Fruit fly (Drosophila melanogaster): ENCODE data around the gene nSyb.

Gene nSyb

DNA sequence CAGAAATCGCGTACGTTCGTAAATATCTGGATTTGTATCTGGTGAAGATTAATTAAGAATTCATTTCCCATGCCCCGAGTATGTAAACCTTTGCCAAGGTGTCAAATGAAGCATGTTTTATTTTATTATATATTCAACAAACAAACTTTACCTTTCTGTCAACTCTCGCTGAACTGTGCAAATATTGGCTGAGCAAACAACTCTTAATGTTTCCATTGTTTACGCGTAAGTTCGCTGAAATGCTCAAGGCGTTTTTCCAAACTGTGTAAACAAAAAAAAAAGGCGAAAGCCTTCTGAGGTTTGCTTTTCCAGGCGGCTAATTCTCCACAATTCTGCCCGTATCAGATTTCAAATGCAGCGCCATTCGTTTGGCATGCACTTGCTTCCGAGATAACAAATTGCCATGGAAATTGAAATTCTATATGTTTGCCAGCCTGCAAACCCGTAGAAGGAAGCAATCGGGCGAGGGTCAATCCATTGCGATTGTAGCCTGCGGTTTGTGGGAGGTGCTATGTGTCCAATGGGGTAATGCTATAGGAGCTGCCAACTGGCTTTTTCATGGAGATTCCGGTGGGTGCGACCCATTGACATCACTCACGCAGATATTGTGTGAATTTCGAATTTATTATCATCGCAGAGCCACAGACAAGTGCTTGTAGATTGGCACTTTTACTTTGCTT is 45.7 kb downstream of the nSyb start (continued):
- TF ChIP-seq CG13287 (GFP tag; IDR thresholded peaks at IDR 0.05; ENCODE audit: partially characterized antibody), result no peak
- TF ChIP-seq eve (GFP tag; optimal IDR thresholded peaks at IDR 0.05), result no peak
- no peak for TF ChIP-seq Sry-β (GFP tag; optimal IDR thresholded peaks at IDR 0.05)
- peak; percentile 80 for TF ChIP-seq CG12659 (GFP tag; optimal IDR thresholded peaks at IDR 0.05)
- TF ChIP-seq stwl (tag; optimal IDR thresholded peaks at IDR 0.05), result no peak
- no peak for TF ChIP-seq CG6272 (GFP tag; IDR thresholded peaks at IDR 0.05)
- TF ChIP-seq shn (GFP tag; optimal IDR thresholded peaks at IDR 0.05), result no peak
- TF ChIP-seq fd3F (GFP tag; optimal IDR thresholded peaks at IDR 0.05), result peak; percentile 75
- no peak for TF ChIP-seq trh (GFP tag; optimal IDR thresholded peaks at IDR 0.05)
- no peak for TF ChIP-seq Lhr (GFP tag; optimal IDR thresholded peaks at IDR 0.05)
- peak; percentile 82 for TF ChIP-seq Rfx (GFP tag; IDR thresholded peaks at IDR 0.05)
- TF ChIP-seq sima (GFP tag; optimal IDR thresholded peaks at IDR 0.05), result no peak
- TF ChIP-seq CG6689 (GFP tag; IDR thresholded peaks at IDR 0.05), result peak; percentile 36; the same call in 1 of the 2 replicates
- no peak for TF ChIP-seq CG7372 (GFP tag; IDR thresholded peaks at IDR 0.05)
- no peak for TF ChIP-seq esg (GFP tag; conservative IDR thresholded peaks at IDR 0.05)
- TF ChIP-seq E2f2 (GFP tag; IDR thresholded peaks at IDR 0.05), result peak; percentile 35; the same call in 1 of the 2 replicates
- TF ChIP-seq jumu (GFP tag; optimal IDR thresholded peaks at IDR 0.05), result no peak

DNA sequence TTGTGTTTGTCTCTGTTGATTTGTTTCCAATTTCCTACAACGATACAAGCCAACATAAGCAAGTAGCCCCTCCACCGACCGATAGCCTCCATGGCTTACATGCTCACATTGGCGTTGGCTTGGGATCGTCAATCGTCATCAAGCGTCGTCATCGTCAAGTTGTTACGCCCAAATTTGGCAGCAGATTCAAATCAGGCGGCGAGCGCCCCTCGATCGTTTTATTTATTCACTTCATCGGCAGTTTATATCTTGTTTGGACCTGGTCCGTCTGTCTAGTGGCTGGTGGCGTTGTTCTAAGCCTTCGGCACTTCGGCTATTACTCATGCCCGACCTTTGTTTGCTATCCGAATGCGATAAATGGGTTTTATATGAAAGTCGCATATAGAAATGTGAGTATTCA is 47.4 kb downstream of the nSyb start:
- TF ChIP-seq CG6654 (GFP tag; optimal IDR thresholded peaks at IDR 0.05), result no peak
- peak; percentile 85 for TF ChIP-seq CG13894 (tag; optimal IDR thresholded peaks at IDR 0.05)
- TF ChIP-seq CG15269 (tag; optimal IDR thresholded peaks at IDR 0.05), result peak; percentile 57
- TF ChIP-seq pho (GFP tag; optimal IDR thresholded peaks at IDR 0.05), result no peak
- TF ChIP-seq vfl (GFP tag; optimal IDR thresholded peaks at IDR 0.05), result no peak
- TF ChIP-seq sd (tag; optimal IDR thresholded peaks at IDR 0.05), result peak; percentile 52
- no peak for TF ChIP-seq chn (GFP tag; optimal IDR thresholded peaks at IDR 0.05)
- 0 out of 2 replicates have a peak, but pooled peaks have one; percentile 8 for TF ChIP-seq crol (GFP tag; IDR thresholded peaks at IDR 0.05)
- TF ChIP-seq vvl (GFP tag; IDR thresholded peaks at IDR 0.05), result no peak
- no peak for TF ChIP-seq B-H1 (GFP tag; IDR thresholded peaks at IDR 0.05)
- TF ChIP-seq chinmo (GFP tag; IDR thresholded peaks at IDR 0.05; ENCODE audit: partially characterized antibody), result peak; percentile 83; the same call in 3 of the 4 replicates
- TF ChIP-seq Sry-β (GFP tag; optimal IDR thresholded peaks at IDR 0.05), result no peak
- no peak for TF ChIP-seq CG8290 (GFP tag; optimal IDR thresholded peaks at IDR 0.05)
- peak in 1 of 2 experiments; percentile 8 for TF ChIP-seq CG8290 (tag; optimal IDR thresholded peaks at IDR 0.05)
- TF ChIP-seq grn (GFP tag; optimal IDR thresholded peaks at IDR 0.05), result peak; percentile 22
- TF ChIP-seq Deaf1 (tag; optimal IDR thresholded peaks at IDR 0.05), result peak; percentile 17
- peak; percentile 49 for TF ChIP-seq CG12769 (tag; optimal IDR thresholded peaks at IDR 0.05)
- no peak for TF ChIP-seq CHES-1-like (GFP tag; optimal IDR thresholded peaks at IDR 0.05)
- no peak for TF ChIP-seq fru (optimal IDR thresholded peaks at IDR 0.05)

DNA sequence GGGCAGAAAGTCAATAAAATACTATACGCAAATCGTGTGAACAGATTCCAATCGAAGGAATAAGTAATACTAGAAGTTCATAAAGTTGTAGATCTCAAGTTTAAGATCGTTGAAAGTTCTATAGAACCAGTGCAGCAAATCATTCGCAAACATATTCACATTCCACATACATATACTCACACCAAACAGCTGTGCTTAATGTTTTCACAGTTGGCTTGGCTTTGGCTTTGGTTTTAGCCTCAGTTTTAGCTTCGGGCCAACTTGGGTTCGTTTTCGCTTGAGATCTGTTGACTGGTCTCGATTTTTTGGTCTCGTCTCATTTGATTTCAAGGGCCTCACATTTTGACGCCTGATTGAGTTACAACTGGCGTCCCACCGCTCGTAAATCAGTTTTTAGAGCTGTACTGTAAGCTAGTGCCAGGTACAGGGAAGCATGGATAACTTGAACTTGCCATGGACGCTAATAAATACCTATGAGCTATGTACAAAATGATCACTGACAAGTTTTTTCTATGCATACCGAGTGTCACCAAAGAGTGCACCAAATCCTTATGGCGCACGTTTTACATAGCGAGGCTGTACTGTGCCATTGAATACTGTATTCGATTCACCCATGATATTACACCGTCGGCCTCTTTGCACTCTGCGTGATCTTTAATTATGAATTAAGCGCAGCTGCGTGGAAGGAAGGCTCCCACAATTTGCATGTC is 50.3 kb downstream of the nSyb start:
- TF ChIP-seq ewg (GFP tag; optimal IDR thresholded peaks at IDR 0.05), result peak; percentile 41
- TF ChIP-seq ap (GFP tag; IDR thresholded peaks at IDR 0.05), result peak; percentile 63
- peak; percentile 82 for TF ChIP-seq toy (GFP tag; IDR thresholded peaks at IDR 0.05)
- TF ChIP-seq pnt (GFP tag; optimal IDR thresholded peaks at IDR 0.05), result peak; percentile 86
- TF ChIP-seq CG17328 (GFP tag; IDR thresholded peaks at IDR 0.05), result peak; percentile 74
- TF ChIP-seq Dad (GFP tag; optimal IDR thresholded peaks at IDR 0.05), result peak; percentile 74
- peak; percentile 64 for TF ChIP-seq dan (GFP tag; IDR thresholded peaks at IDR 0.05)
- TF ChIP-seq CG4424 (GFP tag; optimal IDR thresholded peaks at IDR 0.05), result peak; percentile 80
- 0 out of 3 replicates have a peak, but pooled peaks have one; percentile 43 for TF ChIP-seq ase (GFP tag; IDR thresholded peaks at IDR 0.05)
- peak; percentile 98 for TF ChIP-seq Ets65A (GFP tag)
- TF ChIP-seq CG2889 (GFP tag; IDR thresholded peaks at IDR 0.05), result peak; percentile 87
- TF ChIP-seq ato (GFP tag; IDR thresholded peaks at IDR 0.05; ENCODE audit: partially characterized antibody), result no peak
- TF ChIP-seq CG11093 (GFP tag; IDR thresholded peaks at IDR 0.05), result peak; percentile 69
- TF ChIP-seq corto (GFP tag; optimal IDR thresholded peaks at IDR 0.05), result no peak
- peak; percentile 72 for TF ChIP-seq CG7357 (GFP tag; IDR thresholded peaks at IDR 0.05)
